Worm (Caenorhabditis elegans): ENCODE measurements around the gene ttx-3.

ce11 chrX:11718751-11719150 is 50.4 kb downstream of the ttx-3 start:
- TF ChIP-seq B0310.2 (tag; optimal IDR thresholded peaks at IDR 0.05) (no peak), flt-1 (GFP tag; IDR thresholded peaks at IDR 0.05) (no peak), pes-1 (GFP tag; IDR thresholded peaks at IDR 0.05) (no peak), ama-1 (optimal IDR thresholded peaks at IDR 0.05) (no peak), aly-1 (tag; optimal IDR thresholded peaks at IDR 0.05) (no peak), scrt-1 (GFP tag; IDR thresholded peaks at IDR 0.05) (no peak), hmg-4 (GFP tag; optimal IDR thresholded peaks at IDR 0.05) (no peak), ceh-36 (tag; optimal IDR thresholded peaks at IDR 0.05) (no peak), tra-4 (tag; optimal IDR thresholded peaks at IDR 0.05) (no peak), ceh-13 (GFP tag; optimal IDR thresholded peaks at IDR 0.05) (no peak), F13C5.2 (tag; optimal IDR thresholded peaks at IDR 0.05) (no peak), hnd-1 (tag; optimal IDR thresholded peaks at IDR 0.05) (no peak)
